Worm (Caenorhabditis elegans) whole organism, L4 larva: ENCODE measurements around the gene dao-3.

ENCODE experiments used
- D1046.2 ChIP-seq: fragments of 200-800 bp; sonication (Bioruptor generic); IDR thresholded peaks from 2 replicates; pipeline ENCODE4 v1.3.6; 2022; ENCODE audit warnings: missing genetic modification characterization, missing compliant biosample characterization
- F26F4.8 ChIP-seq: fragments of 200-800 bp; sonication (Bioruptor generic); conservative IDR thresholded peaks from 2 replicates; pipeline ENCODE4 v1.3.6; 2022; ENCODE audit warnings: missing genetic modification characterization, missing compliant biosample characterization
- F44E2.7 ChIP-seq: fragments of 200-800 bp; sonication (Bioruptor generic); IDR thresholded peaks from 2 replicates; pipeline ENCODE4 v2.1.2; 2022; ENCODE audit warnings: missing genetic modification characterization, missing compliant biosample characterization
- T20F7.1 ChIP-seq: fragments of 200-800 bp; sonication (Bioruptor generic); optimal IDR thresholded peaks from 2 replicates; lab custom pipeline; 2018; ENCODE audit warnings: mild to moderate bottlenecking, missing genetic modification characterization, missing compliant biosample characterization
- T26A8.4 ChIP-seq: fragments of 200-800 bp; sonication (Bioruptor generic); IDR thresholded peaks from 2 replicates; pipeline ENCODE4 v1.3.6; 2022; ENCODE audit warnings: missing genetic modification characterization, missing compliant biosample characterization
- Y75B8A.6 ChIP-seq: fragments of 200-800 bp; sonication (Bioruptor generic); IDR thresholded peaks from 2 replicates; pipeline ENCODE4 v1.3.6; 2022; ENCODE audit warnings: missing genetic modification reagents, missing genetic modification characterization, missing compliant biosample characterization
- ZK546.5 ChIP-seq, 2 experiments: sonication (generic microtip); optimal IDR thresholded peaks; 2 replicates each; lab custom pipeline; 2017; ENCODE audit warnings: missing biosample characterization in 2 of 2, missing genetic modification characterization in 2 of 2
- aly-2 ChIP-seq: sonication (generic microtip); optimal IDR thresholded peaks from 2 replicates; lab custom pipeline; 2018; ENCODE audit warnings: missing biosample characterization, missing genetic modification characterization
- ceh-28 ChIP-seq: fragments of 150-350 bp; optimal IDR thresholded peaks from 2 replicates; lab custom pipeline; 2014; ENCODE audit warnings: missing biosample characterization, missing genetic modification reagents, missing genetic modification characterization
- ceh-82 ChIP-seq: sonication (generic microtip); optimal IDR thresholded peaks from 2 replicates; lab custom pipeline; 2017; ENCODE audit warnings: missing biosample characterization, missing genetic modification characterization
- daf-16 ChIP-seq, 3 experiments: sonication (generic microtip); optimal IDR thresholded peaks; 2 replicates each; lab custom pipeline; 2016 to 2017; ENCODE audit warnings: missing genetic modification characterization in 3 of 3, missing genetic modification reagents in 3 of 3, mild to moderate bottlenecking in 2 of 3, missing compliant biosample characterization in 2 of 3, missing biosample characterization in 1 of 3, moderate library complexity in 1 of 3
- dmd-6 ChIP-seq: fragments of 200-800 bp; sonication (Bioruptor generic); IDR thresholded peaks from 2 replicates; pipeline ENCODE4 v1.3.6; 2022; ENCODE audit warnings: missing genetic modification reagents, missing genetic modification characterization, missing compliant biosample characterization
- dmd-9 ChIP-seq: fragments of 200-800 bp; sonication (Bioruptor generic); IDR thresholded peaks from 2 replicates; pipeline ENCODE4 v1.3.6; 2022; ENCODE audit warnings: missing genetic modification reagents, missing genetic modification characterization, missing compliant biosample characterization
- dve-1 ChIP-seq: sonication (generic microtip); optimal IDR thresholded peaks from 2 replicates; lab custom pipeline; 2017; ENCODE audit warnings: antibody characterized with exemption, mild to moderate bottlenecking, missing genetic modification characterization, missing compliant biosample characterization; ENCODE audit not compliant: insufficient read depth
- egl-27 ChIP-seq: sonication (generic microtip); optimal IDR thresholded peaks from 3 replicates; lab custom pipeline; 2017; ENCODE audit warnings: missing biosample characterization, missing genetic modification reagents, missing genetic modification characterization
- egl-43 ChIP-seq: fragments of 200-800 bp; sonication (Bioruptor generic); IDR thresholded peaks from 2 replicates; pipeline ENCODE4 v1.3.6; 2022; ENCODE audit warnings: missing genetic modification reagents, missing genetic modification characterization, missing compliant biosample characterization
- fkh-10 ChIP-seq: fragments of 150-350 bp; optimal IDR thresholded peaks from 2 replicates; lab custom pipeline; 2014; ENCODE audit warnings: missing biosample characterization, missing genetic modification reagents, missing genetic modification characterization
- fos-1 ChIP-seq: fragments of 150-350 bp; optimal IDR thresholded peaks from 2 replicates; lab custom pipeline; 2014; ENCODE audit warnings: missing biosample characterization, missing genetic modification characterization
- hif-1 ChIP-seq, 2 experiments: sonication (generic microtip); optimal IDR thresholded peaks; 2 replicates each; lab custom pipeline; 2016 to 2017; ENCODE audit warnings: missing compliant biosample characterization in 2 of 2, missing genetic modification characterization in 2 of 2, missing genetic modification reagents in 2 of 2, missing genotype in 2 of 2, mild to moderate bottlenecking in 1 of 2
- hlh-11 ChIP-seq: fragments of 200-800 bp; sonication (Bioruptor generic); optimal IDR thresholded peaks from 2 replicates; lab custom pipeline; 2018; ENCODE audit warnings: mild to moderate bottlenecking, missing genetic modification characterization, missing compliant biosample characterization
- hlh-30 ChIP-seq: sonication (generic microtip); optimal IDR thresholded peaks from 2 replicates; lab custom pipeline; 2017; ENCODE audit warnings: antibody characterized with exemption, mild to moderate bottlenecking, missing genetic modification characterization, missing compliant biosample characterization; ENCODE audit not compliant: insufficient read depth
- jun-1 ChIP-seq: fragments of 150-350 bp; optimal IDR thresholded peaks from 2 replicates; lab custom pipeline; 2014; ENCODE audit warnings: missing biosample characterization, missing genetic modification reagents, missing genetic modification characterization
- lim-7 ChIP-seq: fragments of 200-800 bp; sonication (Bioruptor generic); IDR thresholded peaks from 2 replicates; pipeline ENCODE4 v1.3.6; 2022; ENCODE audit warnings: missing genetic modification characterization, missing compliant biosample characterization
- lin-15B ChIP-seq: fragments of 150-350 bp; sonication (generic microtip); optimal IDR thresholded peaks from 3 replicates; lab custom pipeline; 2014; ENCODE audit warnings: missing biosample characterization, missing genetic modification characterization
- lsy-2 ChIP-seq, 2 experiments: fragments of 150-350 bp in 1 of 2; sonication (generic microtip) in 1 of 2; optimal IDR thresholded peaks; 2 replicates each; lab custom pipeline; 2014 to 2017; ENCODE audit warnings: missing biosample characterization in 2 of 2, missing genetic modification characterization in 2 of 2
- madf-5 ChIP-seq, 2 experiments: fragments of 200-800 bp; sonication (Bioruptor generic); IDR thresholded peaks; 2 replicates each; pipeline ENCODE4 v1.3.6; 2022; ENCODE audit warnings: missing compliant biosample characterization in 2 of 2, missing genetic modification characterization in 2 of 2
- mdl-1 ChIP-seq, 2 experiments: fragments of 150-350 bp in 1 of 2; sonication (generic microtip) in 1 of 2; optimal IDR thresholded peaks; 2 replicates each; lab custom pipeline; 2014 to 2017; ENCODE audit warnings: missing biosample characterization in 2 of 2, missing genetic modification characterization in 2 of 2
- mep-1 ChIP-seq: fragments of 150-350 bp; sonication (generic microtip); optimal IDR thresholded peaks from 3 replicates; lab custom pipeline; 2014; ENCODE audit warnings: missing biosample characterization, missing genetic modification characterization
- mxl-2 ChIP-seq: fragments of 200-800 bp; sonication (Bioruptor generic); conservative IDR thresholded peaks from 2 replicates; pipeline ENCODE4 v1.3.6; 2022; ENCODE audit warnings: missing genetic modification reagents, missing genetic modification characterization, missing compliant biosample characterization
- nhr-102 ChIP-seq: sonication (generic microtip); optimal IDR thresholded peaks from 2 replicates; lab custom pipeline; 2016; ENCODE audit warnings: mild to moderate bottlenecking, missing genetic modification characterization, moderate library complexity, missing compliant biosample characterization
- nhr-11 ChIP-seq: fragments of 150-350 bp; optimal IDR thresholded peaks from 2 replicates; lab custom pipeline; 2014; ENCODE audit warnings: missing biosample characterization, missing genetic modification characterization
- nhr-41 ChIP-seq: fragments of 200-800 bp; sonication (Bioruptor generic); IDR thresholded peaks from 2 replicates; pipeline ENCODE4 v1.3.6; 2022; ENCODE audit warnings: missing genetic modification reagents, missing genetic modification characterization, missing compliant biosample characterization
- nhr-6 ChIP-seq: fragments of 150-350 bp; optimal IDR thresholded peaks from 2 replicates; lab custom pipeline; 2014; ENCODE audit warnings: missing biosample characterization, missing genetic modification characterization
- php-3 ChIP-seq: fragments of 200-800 bp; sonication (Bioruptor generic); IDR thresholded peaks from 2 replicates; pipeline ENCODE4 v1.3.6; 2022; ENCODE audit warnings: missing genetic modification reagents, missing genetic modification characterization, missing compliant biosample characterization
- sdz-12 ChIP-seq: fragments of 200-800 bp; sonication (Bioruptor generic); optimal IDR thresholded peaks from 2 replicates; lab custom pipeline; 2018; ENCODE audit warnings: mild to moderate bottlenecking, missing genetic modification characterization, missing compliant biosample characterization
- skn-1 ChIP-seq: fragments of 150-350 bp; optimal IDR thresholded peaks from 2 replicates; lab custom pipeline; 2014; ENCODE audit warnings: missing biosample characterization, missing genetic modification characterization
- snpc-1.2 ChIP-seq: fragments of 200-800 bp; sonication (Bioruptor generic); IDR thresholded peaks from 2 replicates; pipeline ENCODE4 v1.3.6; 2022; ENCODE audit warnings: missing genetic modification reagents, missing genetic modification characterization, missing compliant biosample characterization
- snpc-4 ChIP-seq: fragments of 150-350 bp; optimal IDR thresholded peaks from 2 replicates; lab custom pipeline; 2014; ENCODE audit warnings: missing biosample characterization, missing genetic modification characterization
- tra-1 ChIP-seq: fragments of 200-800 bp; sonication (Bioruptor generic); IDR thresholded peaks from 2 replicates; pipeline ENCODE4 v1.3.6; 2022; ENCODE audit warnings: missing genetic modification reagents, missing genetic modification characterization, missing compliant biosample characterization
- unc-39 ChIP-seq: sonication (generic microtip); optimal IDR thresholded peaks from 2 replicates; lab custom pipeline; 2017; ENCODE audit warnings: missing biosample characterization, missing genetic modification characterization
- vab-7 ChIP-seq: fragments of 200-800 bp; sonication (Bioruptor generic); IDR thresholded peaks from 2 replicates; pipeline ENCODE4 v1.3.6; 2022; ENCODE audit warnings: missing genetic modification reagents, missing genetic modification characterization, missing compliant biosample characterization
- zag-1 ChIP-seq: fragments of 150-350 bp; optimal IDR thresholded peaks from 2 replicates; lab custom pipeline; 2014; ENCODE audit warnings: missing biosample characterization, missing genetic modification characterization
- zip-11 ChIP-seq: fragments of 200-800 bp; sonication (Bioruptor generic); IDR thresholded peaks from 2 replicates; pipeline ENCODE4 v1.3.6; 2022; ENCODE audit warnings: missing genetic modification characterization, missing compliant biosample characterization
- zip-2 ChIP-seq: fragments of 150-350 bp; optimal IDR thresholded peaks from 2 replicates; lab custom pipeline; 2014; ENCODE audit warnings: missing biosample characterization, missing genetic modification characterization

dao-3 gene

ce11 chrX:8089266-8089909, 3.0 kb upstream of the dao-3 start (continued):
- no peak for TF ChIP-seq fos-1 (tag; lab: Kevin White, UChicago)
- no peak for TF ChIP-seq mxl-2

- TF ChIP-seq snpc-4 (tag; lab: Kevin White, UChicago): no peak
- no peak for TF ChIP-seq skn-1 (tag; lab: Kevin White, UChicago)
- TF ChIP-seq nhr-102 (tag; lab: Kevin White, UChicago): no peak
- TF ChIP-seq egl-27 (tag; lab: Kevin White, UChicago): no peak
- TF ChIP-seq nhr-41 (GFP tag; lab: Robert Waterston, UW): no peak
- no peak for TF ChIP-seq zip-2 (tag; lab: Kevin White, UChicago)
- TF ChIP-seq lim-7 (GFP tag; lab: Robert Waterston, UW): 0 out of 2 replicates have a peak, but pooled peaks have one; percentile 40
- no peak for TF ChIP-seq snpc-1.2
- TF ChIP-seq tra-1 (GFP tag; lab: Robert Waterston, UW): 0 out of 2 replicates have a peak, but pooled peaks have one; percentile 35
- peak; percentile 18 for TF ChIP-seq sdz-12 (GFP tag; lab: Kevin White, UChicago)
- no peak for TF ChIP-seq ceh-82 (tag; lab: Kevin White, UChicago)
- TF ChIP-seq vab-7 (GFP tag; lab: Robert Waterston, UW): 0 out of 2 replicates have a peak, but pooled peaks have one; percentile 13
- peak in 1 of 2 experiments; percentile 56 for TF ChIP-seq hif-1 (tag; optimal IDR thresholded peaks at IDR 0.05; lab: Kevin White, UChicago)
- no peak for TF ChIP-seq Y75B8A.6 (GFP tag; lab: Robert Waterston, UW)
These were observed 2.1 kb upstream of the dao-3 start, which contains the start of gene vem-1 for ce11 chrX:8088474-8088873. vem-1 (minus strand) TSS chrX:8088574.

- TF ChIP-seq ceh-28 (peak; percentile 18), zag-1 (no peak), mep-1 (tag; lab: Kevin White, UChicago) (peak; percentile 45), T20F7.1 (GFP tag; lab: Kevin White, UChicago) (peak; percentile 2), unc-39 (no peak), hlh-30 (tag; lab: Kevin White, UChicago) (no peak), mdl-1 (tag; optimal IDR thresholded peaks at IDR 0.05; lab: Kevin White, UChicago) (no peak), nhr-6 (tag; lab: Kevin White, UChicago) (no peak), lim-7 (GFP tag; lab: Robert Waterston, UW) (no peak), dmd-6 (GFP tag; lab: Robert Waterston, UW) (peak; percentile 22; the same call in 1 of the 2 replicates), T26A8.4 (peak; percentile 47; the same call in 1 of the 2 replicates), F44E2.7 (GFP tag; lab: Robert Waterston, UW) (no peak), Y75B8A.6 (GFP tag; lab: Robert Waterston, UW) (no peak), lin-15B (tag; lab: Kevin White, UChicago) (no peak), madf-5 (GFP tag; IDR thresholded peaks at IDR 0.05; lab: Robert Waterston, UW) (no peak), nhr-102 (tag; lab: Kevin White, UChicago) (no peak), egl-43 (GFP tag; lab: Robert Waterston, UW) (no peak), dve-1 (tag; lab: Kevin White, UChicago) (peak; percentile 21), daf-16 (GFP tag; optimal IDR thresholded peaks at IDR 0.05; lab: Kevin White, UChicago) (no peak), daf-16 (tag; optimal IDR thresholded peaks at IDR 0.05; lab: Kevin White, UChicago) (peak; percentile 87), D1046.2 (GFP tag; lab: Robert Waterston, UW) (no peak), aly-2 (tag; lab: Kevin White, UChicago) (no peak), zip-11 (no peak), fkh-10 (GFP tag; lab: Kevin White, UChicago) (no peak), php-3 (GFP tag; lab: Robert Waterston, UW) (no peak), ZK546.5 (tag; optimal IDR thresholded peaks at IDR 0.05; lab: Kevin White, UChicago) (no peak), lsy-2 (tag; optimal IDR thresholded peaks at IDR 0.05; lab: Kevin White, UChicago) (peak in 1 of 2 experiments; percentile 19), F26F4.8 (GFP tag; lab: Robert Waterston, UW) (no peak), tra-1 (GFP tag; lab: Robert Waterston, UW) (no peak), nhr-11 (tag; lab: Kevin White, UChicago) (no peak), hlh-11 (tag; lab: Kevin White, UChicago) (peak; percentile 15), jun-1 (tag; lab: Kevin White, UChicago) (no peak), dmd-9 (GFP tag; lab: Robert Waterston, UW) (no peak)
These were observed 633 bp upstream of the dao-3 start for ce11 chrX:8086725-8087641.
